Worm (Caenorhabditis elegans) whole organism, early embryonic: ENCODE measurements around the gene obr-1.
A peak's percentile ranks its signal among the peaks of the same experiment; 100 is the strongest.

Experiments
- F13C5.2 ChIP-seq: sonication (generic microtip); optimal IDR thresholded peaks from 2 replicates; lab custom pipeline; 2017; ENCODE audit warnings: mild to moderate bottlenecking, missing genetic modification characterization, inconsistent platforms, missing compliant biosample characterization
- aly-1 ChIP-seq: sonication (generic microtip); optimal IDR thresholded peaks from 2 replicates; lab custom pipeline; 2016; ENCODE audit warnings: missing genetic modification characterization, missing compliant biosample characterization
- hnd-1 ChIP-seq: sonication (generic microtip); optimal IDR thresholded peaks from 2 replicates; lab custom pipeline; 2016; ENCODE audit warnings: missing genetic modification characterization, missing compliant biosample characterization
- tra-4 ChIP-seq: sonication (generic microtip); optimal IDR thresholded peaks from 2 replicates; lab custom pipeline; 2017; ENCODE audit warnings: missing genetic modification characterization, missing compliant biosample characterization

DNA sequence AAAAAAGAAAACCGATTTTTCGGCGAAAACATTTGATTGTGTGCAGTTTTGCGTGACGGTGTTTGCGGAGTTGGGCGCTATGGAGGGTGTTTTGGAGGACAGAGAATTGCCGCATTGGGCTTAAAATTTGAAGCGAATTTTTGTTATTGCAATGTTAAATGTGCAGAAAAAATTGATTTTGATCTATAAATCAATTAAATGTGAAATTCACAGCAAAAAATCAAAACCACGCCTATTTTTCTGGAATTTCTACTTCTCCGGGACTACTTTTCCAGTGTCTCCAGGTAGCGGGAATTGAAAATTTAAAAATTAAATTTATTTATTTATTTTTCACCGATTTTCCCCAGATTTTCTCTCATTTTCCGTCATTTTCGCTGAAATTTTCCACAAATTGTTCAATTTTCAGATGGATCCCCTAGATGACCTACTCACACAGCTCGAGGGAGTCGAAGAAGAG is 46.5 kb upstream of the obr-1 start, which contains the start of gene mcm-10:
- TF ChIP-seq tra-4 (peak; percentile 35), aly-1 (tag; lab: Kevin White, UChicago) (no peak), F13C5.2 (tag; lab: Kevin White, UChicago) (peak; percentile 85), hnd-1 (tag; lab: Kevin White, UChicago) (peak; percentile 15)
